Worm (Caenorhabditis elegans) whole organism, L4 larva: ENCODE data around the gene str-111.
A peak's percentile ranks its signal among the peaks of the same experiment; 100 is the strongest.

Experiments
- D1046.2 ChIP-seq: fragments of 200-800 bp; sonication (Bioruptor generic); IDR thresholded peaks from 2 replicates; pipeline ENCODE4 v1.3.6; 2022; ENCODE audit warnings: missing genetic modification characterization, missing compliant biosample characterization
- F44E2.7 ChIP-seq: fragments of 200-800 bp; sonication (Bioruptor generic); IDR thresholded peaks from 2 replicates; pipeline ENCODE4 v2.1.2; 2022; ENCODE audit warnings: missing genetic modification characterization, missing compliant biosample characterization
- F49E8.2 ChIP-seq: sonication (generic microtip); optimal IDR thresholded peaks from 2 replicates; lab custom pipeline; 2016; ENCODE audit warnings: missing compliant biosample characterization, mild to moderate bottlenecking, missing genetic modification characterization, borderline replicate concordance
- Y48G9A.11 ChIP-seq: fragments of 200-800 bp; sonication (Bioruptor generic); IDR thresholded peaks from 2 replicates; pipeline ENCODE4 v1.3.6; 2022; ENCODE audit warnings: missing genetic modification reagents, missing genetic modification characterization, missing compliant biosample characterization
- ZK337.2 ChIP-seq: fragments of 200-800 bp; sonication (Bioruptor generic); IDR thresholded peaks from 2 replicates; pipeline ENCODE4 v1.3.6; 2022; ENCODE audit warnings: missing genetic modification reagents, missing genetic modification characterization, missing compliant biosample characterization
- ceh-62 ChIP-seq: sonication (generic microtip); optimal IDR thresholded peaks from 2 replicates; lab custom pipeline; 2017; ENCODE audit warnings: missing biosample characterization, missing genetic modification characterization
- daf-8 ChIP-seq: fragments of 200-800 bp; sonication (Bioruptor generic); IDR thresholded peaks from 2 replicates; pipeline ENCODE4 v1.3.6; 2022; ENCODE audit warnings: missing genetic modification characterization, missing compliant biosample characterization
- dmd-9 ChIP-seq: fragments of 200-800 bp; sonication (Bioruptor generic); IDR thresholded peaks from 2 replicates; pipeline ENCODE4 v1.3.6; 2022; ENCODE audit warnings: missing genetic modification reagents, missing genetic modification characterization, missing compliant biosample characterization
- dve-1 ChIP-seq: sonication (generic microtip); optimal IDR thresholded peaks from 2 replicates; lab custom pipeline; 2017; ENCODE audit warnings: antibody characterized with exemption, mild to moderate bottlenecking, missing genetic modification characterization, missing compliant biosample characterization; ENCODE audit not compliant: insufficient read depth
- fos-1 ChIP-seq: fragments of 150-350 bp; optimal IDR thresholded peaks from 2 replicates; lab custom pipeline; 2014; ENCODE audit warnings: missing biosample characterization, missing genetic modification characterization
- hif-1 ChIP-seq, 2 experiments: sonication (generic microtip); optimal IDR thresholded peaks; 2 replicates each; lab custom pipeline; 2016 to 2017; ENCODE audit warnings: missing compliant biosample characterization in 2 of 2, missing genetic modification characterization in 2 of 2, missing genetic modification reagents in 2 of 2, missing genotype in 2 of 2, mild to moderate bottlenecking in 1 of 2
- jun-1 ChIP-seq: fragments of 150-350 bp; optimal IDR thresholded peaks from 2 replicates; lab custom pipeline; 2014; ENCODE audit warnings: missing biosample characterization, missing genetic modification reagents, missing genetic modification characterization
- lim-7 ChIP-seq: fragments of 200-800 bp; sonication (Bioruptor generic); IDR thresholded peaks from 2 replicates; pipeline ENCODE4 v1.3.6; 2022; ENCODE audit warnings: missing genetic modification characterization, missing compliant biosample characterization
- lin-29 ChIP-seq: fragments of 200-800 bp; sonication (Bioruptor generic); IDR thresholded peaks from 2 replicates; pipeline ENCODE4 v1.3.6; 2022; ENCODE audit warnings: missing genetic modification reagents, missing genetic modification characterization, missing compliant biosample characterization
- lin-38 ChIP-seq: fragments of 200-800 bp; sonication (Bioruptor generic); IDR thresholded peaks from 2 replicates; pipeline ENCODE4 v1.3.6; 2022; ENCODE audit warnings: missing genetic modification reagents, missing genetic modification characterization, missing compliant biosample characterization
- lin-39 ChIP-seq: fragments of 150-350 bp; optimal IDR thresholded peaks from 2 replicates; lab custom pipeline; 2014; ENCODE audit warnings: missing biosample characterization, missing genetic modification reagents, missing genetic modification characterization
- lir-3 ChIP-seq: sonication (generic microtip); optimal IDR thresholded peaks from 2 replicates; lab custom pipeline; 2016; ENCODE audit warnings: mild to moderate bottlenecking, missing genetic modification characterization, missing compliant biosample characterization
- madf-9 ChIP-seq: fragments of 200-800 bp; sonication (Bioruptor generic); conservative IDR thresholded peaks from 2 replicates; pipeline ENCODE4 v1.3.6; 2022; ENCODE audit warnings: missing genetic modification reagents, missing genetic modification characterization, missing compliant biosample characterization
- mep-1 ChIP-seq: fragments of 150-350 bp; sonication (generic microtip); optimal IDR thresholded peaks from 3 replicates; lab custom pipeline; 2014; ENCODE audit warnings: missing biosample characterization, missing genetic modification characterization
- mxl-3 ChIP-seq: fragments of 200-800 bp; sonication (Bioruptor generic); optimal IDR thresholded peaks from 2 replicates; lab custom pipeline; 2018; ENCODE audit warnings: mild to moderate bottlenecking, missing genetic modification characterization, missing compliant biosample characterization
- nhr-11 ChIP-seq: fragments of 150-350 bp; optimal IDR thresholded peaks from 2 replicates; lab custom pipeline; 2014; ENCODE audit warnings: missing biosample characterization, missing genetic modification characterization
- nhr-237 ChIP-seq: sonication (generic microtip); optimal IDR thresholded peaks from 2 replicates; lab custom pipeline; 2017; ENCODE audit warnings: missing biosample characterization, missing genetic modification characterization
- nhr-76 ChIP-seq: fragments of 150-350 bp; optimal IDR thresholded peaks from 2 replicates; lab custom pipeline; 2014; ENCODE audit warnings: missing biosample characterization, missing genetic modification characterization
- saeg-2 ChIP-seq: fragments of 200-800 bp; sonication (Bioruptor generic); IDR thresholded peaks from 2 replicates; pipeline ENCODE4 v1.3.6; 2022; ENCODE audit warnings: missing genetic modification reagents, missing genetic modification characterization, missing compliant biosample characterization
- sdz-12 ChIP-seq: fragments of 200-800 bp; sonication (Bioruptor generic); optimal IDR thresholded peaks from 2 replicates; lab custom pipeline; 2018; ENCODE audit warnings: mild to moderate bottlenecking, missing genetic modification characterization, missing compliant biosample characterization
- set-16 ChIP-seq: fragments of 200-800 bp; sonication (Bioruptor generic); IDR thresholded peaks from 2 replicates; pipeline ENCODE4 v1.3.6; 2022; ENCODE audit warnings: missing genetic modification reagents, missing genetic modification characterization, missing compliant biosample characterization
- tag-97 ChIP-seq: fragments of 200-800 bp; sonication (Bioruptor generic); IDR thresholded peaks from 2 replicates; pipeline ENCODE4 v1.3.6; 2022; ENCODE audit warnings: missing genetic modification characterization, missing compliant biosample characterization
- unc-130 ChIP-seq: sonication (generic microtip); optimal IDR thresholded peaks from 2 replicates; lab custom pipeline; 2016; ENCODE audit warnings: missing genetic modification reagents, missing genetic modification characterization, missing compliant biosample characterization
- unc-62 ChIP-seq, 3 experiments: fragments of 150-350 bp in 1 of 3; sonication (generic microtip); optimal IDR thresholded peaks in 2 of 3; peaks in 1 of 3; 1 replicate in 1 of 3; 2 replicates in 2 of 3; lab custom pipeline; 2014 to 2017; ENCODE audit warnings: missing biosample characterization in 3 of 3, missing genetic modification characterization in 3 of 3, missing genetic modification reagents in 3 of 3, missing genotype in 1 of 3
- zfp-3 ChIP-seq: fragments of 200-800 bp; sonication (Bioruptor generic); conservative IDR thresholded peaks from 2 replicates; pipeline ENCODE4 v1.3.6; 2022; ENCODE audit warnings: missing genetic modification reagents, missing genetic modification characterization, missing compliant biosample characterization
- ztf-7 ChIP-seq: fragments of 150-350 bp; optimal IDR thresholded peaks from 2 replicates; lab custom pipeline; 2014; ENCODE audit warnings: missing biosample characterization, missing genetic modification characterization

Gene str-111

ce11 chrV:16139529-16139928 is 29.4 kb downstream of the str-111 start, which contains the start of gene clc-11:
clc-11 (minus strand) TSS chrV:16139629.
- TF ChIP-seq dmd-9 (GFP tag; lab: Robert Waterston, UW) = no peak
- TF ChIP-seq ztf-7 = no peak
- TF ChIP-seq ZK337.2 = no peak
- TF ChIP-seq lin-38 (GFP tag; lab: Robert Waterston, UW) = no peak
- no peak for TF ChIP-seq hif-1 (tag; optimal IDR thresholded peaks at IDR 0.05; lab: Kevin White, UChicago)
- TF ChIP-seq nhr-11 (tag; lab: Kevin White, UChicago) = no peak
- no peak for TF ChIP-seq unc-130 (GFP tag; lab: Kevin White, UChicago)
- no peak for TF ChIP-seq fos-1 (tag; lab: Kevin White, UChicago)
- no peak for TF ChIP-seq lin-29 (GFP tag; lab: Robert Waterston, UW)
- TF ChIP-seq madf-9 (GFP tag; lab: Robert Waterston, UW) = no peak
- TF ChIP-seq nhr-76 (tag; lab: Kevin White, UChicago) = no peak
- no peak for TF ChIP-seq tag-97 (GFP tag; lab: Robert Waterston, UW)

DNA sequence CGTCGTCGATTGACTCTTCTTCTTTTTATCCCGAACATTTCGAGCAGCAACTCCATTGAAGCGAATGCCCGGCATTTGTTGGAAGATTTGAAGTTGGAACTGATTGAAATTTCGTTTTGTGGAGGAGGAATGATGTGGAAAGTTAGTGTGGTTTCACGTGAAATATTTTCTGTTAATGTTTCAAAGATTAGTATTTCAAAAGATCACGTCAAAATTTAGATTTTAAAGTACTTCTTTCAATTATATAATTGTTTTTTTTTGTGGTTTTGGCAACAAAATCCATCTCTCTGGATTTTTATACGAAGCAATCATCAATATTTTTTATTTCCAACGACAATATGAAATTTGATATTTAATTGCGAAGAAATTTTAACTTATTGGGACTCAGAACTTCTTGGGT is 31.9 kb downstream of the str-111 start, which contains the start of gene F44G3.7:
TSS of gene F44G3.7 (minus strand) at position 101 of the 400 bp plus-strand sequence.
- no peak for TF ChIP-seq D1046.2
- TF ChIP-seq jun-1 = no peak
- no peak for TF ChIP-seq Y48G9A.11 (GFP tag; lab: Robert Waterston, UW)
- TF ChIP-seq zfp-3 (GFP tag; lab: Robert Waterston, UW) = no peak
- no peak for TF ChIP-seq lim-7 (GFP tag; lab: Robert Waterston, UW)
- no peak for TF ChIP-seq set-16 (GFP tag; lab: Robert Waterston, UW)
- TF ChIP-seq nhr-237 (tag; lab: Kevin White, UChicago) = no peak
- TF ChIP-seq unc-62 (GFP tag; optimal IDR thresholded peaks at IDR 0.05 in 1 of 2; lab: Kevin White, UChicago) = no peak
- TF ChIP-seq unc-62 (tag; optimal IDR thresholded peaks at IDR 0.05; lab: Kevin White, UChicago) = no peak
- no peak for TF ChIP-seq sdz-12 (GFP tag; lab: Kevin White, UChicago)
- no peak for TF ChIP-seq mxl-3
- TF ChIP-seq, all 104 proteins: peak for 0

DNA sequence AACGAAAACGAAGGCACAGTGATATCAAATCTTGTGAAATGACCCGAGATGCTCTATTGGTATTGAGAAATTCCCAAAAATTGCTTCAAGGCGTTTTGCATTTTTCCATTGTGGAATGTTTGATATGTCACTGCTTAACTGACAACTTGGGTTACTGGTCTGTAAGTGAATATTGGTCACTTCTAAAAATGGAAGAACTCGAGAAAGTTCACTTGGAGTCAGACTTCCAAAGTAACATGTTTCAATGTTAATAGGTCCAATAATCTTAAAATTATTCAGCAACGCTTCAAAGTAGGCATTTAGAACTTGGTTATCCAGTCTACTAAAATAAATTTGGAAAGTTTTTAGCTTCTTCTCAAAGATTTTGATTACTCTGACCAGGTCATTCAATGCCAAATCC is 36.2 kb downstream of the str-111 start, which contains the start of gene fbxa-144:
TSS of gene fbxa-144 (minus strand) at position 101 of the 400 bp plus-strand sequence.
- TF ChIP-seq daf-8 (GFP tag; lab: Robert Waterston, UW) = no peak
- no peak for TF ChIP-seq Y48G9A.11 (GFP tag; lab: Robert Waterston, UW)
- no peak for TF ChIP-seq mep-1
- no peak for TF ChIP-seq dve-1 (tag; lab: Kevin White, UChicago)
- TF ChIP-seq F44E2.7 = no peak
- no peak for TF ChIP-seq saeg-2 (GFP tag; lab: Robert Waterston, UW)
- TF ChIP-seq F49E8.2 (tag; lab: Kevin White, UChicago) = no peak
- TF ChIP-seq lin-39 (tag; lab: Kevin White, UChicago) = no peak

- no peak for TF ChIP-seq ceh-62 (tag; lab: Kevin White, UChicago)
- TF ChIP-seq unc-62 (GFP tag; optimal IDR thresholded peaks at IDR 0.05 in 1 of 2; lab: Kevin White, UChicago) = peak in 1 of 2 experiments; percentile 7
- TF ChIP-seq unc-62 (tag; optimal IDR thresholded peaks at IDR 0.05; lab: Kevin White, UChicago) = no peak
- TF ChIP-seq, all 104 proteins: peak for 1
These were observed 36.7 kb downstream of the str-111 start for ce11 chrV:16132215-16132614.

- TF ChIP-seq unc-62 (GFP tag; optimal IDR thresholded peaks at IDR 0.05 in 1 of 2; lab: Kevin White, UChicago) = peak in 1 of 2 experiments; percentile 27
- TF ChIP-seq unc-62 (tag; optimal IDR thresholded peaks at IDR 0.05; lab: Kevin White, UChicago) = no peak
- no peak for TF ChIP-seq lir-3 (tag; lab: Kevin White, UChicago)
These were observed 37.7 kb downstream of the str-111 start, which contains the start of gene fbxa-142 for ce11 chrV:16131249-16131648. fbxa-142 (minus strand) TSS chrV:16131349.
